Fruit fly (Drosophila melanogaster): Measurements from ENCODE around the gene Arr2.
A peak's percentile ranks its signal among the peaks of the same experiment; 100 is the strongest.

Gene Arr2

dm6 chr3L:8667809-8668593 is 19.3 kb upstream of the Arr2 start (continued):
- TF ChIP-seq sisA (GFP tag; IDR thresholded peaks at IDR 0.05) (no peak), Mes4 (GFP tag; optimal IDR thresholded peaks at IDR 0.05) (no peak), CG2129 (GFP tag; IDR thresholded peaks at IDR 0.05; ENCODE audit: partially characterized antibody) (no peak), CG3065 (GFP tag; optimal IDR thresholded peaks at IDR 0.05) (no peak), CG1602 (GFP tag; optimal IDR thresholded peaks at IDR 0.05) (no peak), Poxn (GFP tag; IDR thresholded peaks at IDR 0.05) (no peak), CG8388 (GFP tag; optimal IDR thresholded peaks at IDR 0.05) (peak; percentile 40), CG17359 (tag; optimal IDR thresholded peaks at IDR 0.05) (no peak), CG10979 (tag; optimal IDR thresholded peaks at IDR 0.05) (peak; percentile 72), hbn (GFP tag; IDR thresholded peaks at IDR 0.05; ENCODE audit: partially characterized antibody) (no peak), CG6854 (GFP tag; optimal IDR thresholded peaks at IDR 0.05) (no peak), CG14710 (tag; optimal IDR thresholded peaks at IDR 0.05) (peak; percentile 52), gcm (GFP tag; optimal IDR thresholded peaks at IDR 0.05) (peak; percentile 29), CG6813 (GFP tag; optimal IDR thresholded peaks at IDR 0.05) (no peak), CG18011 (GFP tag; optimal IDR thresholded peaks at IDR 0.05) (no peak), Scr (GFP tag; IDR thresholded peaks at IDR 0.05; ENCODE audit: partially characterized antibody) (no peak), kah (GFP tag; optimal IDR thresholded peaks at IDR 0.05) (no peak), CG33213 (GFP tag; optimal IDR thresholded peaks at IDR 0.05) (no peak), CG18599 (GFP tag; optimal IDR thresholded peaks at IDR 0.05) (peak; percentile 9), zfh1 (GFP tag; IDR thresholded peaks at IDR 0.05) (peak; percentile 62; the same call in 2 of the 3 replicates), ttk (GFP tag; IDR thresholded peaks at IDR 0.05) (peak; percentile 38; the same call in 1 of the 2 replicates), CG32772 (GFP tag; IDR thresholded peaks at IDR 0.05) (0 out of 2 replicates have a peak, but pooled peaks have one; percentile 6), nerfin-1 (tag; optimal IDR thresholded peaks at IDR 0.05) (no peak), CG31365 (tag; optimal IDR thresholded peaks at IDR 0.05) (no peak), Sry-β (GFP tag; optimal IDR thresholded peaks at IDR 0.05) (no peak), knrl (GFP tag; IDR thresholded peaks at IDR 0.05; ENCODE audit: partially characterized antibody) (no peak), lbe (GFP tag; optimal IDR thresholded peaks at IDR 0.05) (peak; percentile 87), salm (tag; optimal IDR thresholded peaks at IDR 0.05) (no peak), CG1529 (GFP tag; optimal IDR thresholded peaks at IDR 0.05) (peak; percentile 19), sc (optimal IDR thresholded peaks at IDR 0.05) (no peak), sc (GFP tag; optimal IDR thresholded peaks at IDR 0.05) (no peak), zf30C (GFP tag; optimal IDR thresholded peaks at IDR 0.05) (peak; percentile 12), CG5245 (GFP tag; optimal IDR thresholded peaks at IDR 0.05) (no peak), hb (GFP tag; IDR thresholded peaks at IDR 0.05; ENCODE audit: partially characterized antibody) (no peak), br (optimal IDR thresholded peaks at IDR 0.05) (no peak), CG12299 (tag; optimal IDR thresholded peaks at IDR 0.05) (no peak), chm (GFP tag; IDR thresholded peaks at IDR 0.05) (no peak), Awh (GFP tag; IDR thresholded peaks at IDR 0.05) (no peak), CG9817 (tag; optimal IDR thresholded peaks at IDR 0.05) (no peak), CG4707 (GFP tag; optimal IDR thresholded peaks at IDR 0.05) (no peak), rib (GFP tag; IDR thresholded peaks at IDR 0.05) (no peak), CG17912 (GFP tag; optimal IDR thresholded peaks at IDR 0.05) (no peak), Xrp1 (GFP tag; IDR thresholded peaks at IDR 0.05) (peak; percentile 75), vnd (GFP tag; IDR thresholded peaks at IDR 0.05; ENCODE audit: partially characterized antibody) (no peak), CG11085 (GFP tag; IDR thresholded peaks at IDR 0.05) (no peak), TFAM (GFP tag; optimal IDR thresholded peaks at IDR 0.05) (no peak), CG6175 (GFP tag; IDR thresholded peaks at IDR 0.05) (no peak), sd (tag; optimal IDR thresholded peaks at IDR 0.05) (no peak), sqz (GFP tag; optimal IDR thresholded peaks at IDR 0.05) (no peak)

All from whole organism, embryonic.